Fruit fly (Drosophila melanogaster) whole organism, wandering third instar larva: ENCODE data around the gene wrm2.

Experiments used
- Abd-B ChIP-seq: fragments of >200 bp; optimal IDR thresholded peaks from 2 replicates; lab custom pipeline; 2017; ENCODE audit warnings: missing biosample characterization, missing genetic modification characterization
- CG32264 ChIP-seq: fragments of 200-800 bp; sonication (Bioruptor generic); optimal IDR thresholded peaks from 2 replicates; lab custom pipeline; 2016; ENCODE audit warnings: missing biosample characterization, missing genetic modification characterization
- CG9705 ChIP-seq: fragments of 200-800 bp; sonication (Bioruptor generic); optimal IDR thresholded peaks from 2 replicates; lab custom pipeline; 2018; ENCODE audit warnings: missing biosample characterization, mild to moderate bottlenecking, missing genetic modification characterization
- CrebA ChIP-seq: fragments of 200-800 bp; sonication (Bioruptor generic); optimal IDR thresholded peaks from 2 replicates; lab custom pipeline; 2016; ENCODE audit warnings: missing biosample characterization, mild to moderate bottlenecking, missing genetic modification characterization, borderline replicate concordance
- Dfd ChIP-seq: fragments of >200 bp; optimal IDR thresholded peaks from 2 replicates; lab custom pipeline; 2017; ENCODE audit warnings: missing biosample characterization, missing genetic modification characterization
- Dif ChIP-seq: fragments of 200-275, 200-300 bp; sonication (Bioruptor generic); optimal IDR thresholded peaks from 2 replicates; lab custom pipeline; 2018; ENCODE audit warnings: missing biosample characterization, missing genetic modification characterization; ENCODE audit not compliant: partially characterized antibody
- GATAd ChIP-seq: sonication (Bioruptor generic); optimal IDR thresholded peaks from 2 replicates; lab custom pipeline; 2016; ENCODE audit warnings: missing biosample characterization, missing genetic modification characterization
- HLH106 ChIP-seq: fragments of 200-800 bp; optimal IDR thresholded peaks from 3 replicates; lab custom pipeline; 2019; ENCODE audit warnings: missing biosample characterization, mild to moderate bottlenecking, missing genetic modification characterization, moderate library complexity
- Hr78 ChIP-seq: fragments of >200 bp; optimal IDR thresholded peaks from 2 replicates; lab custom pipeline; 2017; ENCODE audit warnings: missing biosample characterization, missing genetic modification characterization
- Hr83 ChIP-seq: fragments of 200-300 bp; sonication (Bioruptor generic); optimal IDR thresholded peaks from 2 replicates; lab custom pipeline; 2016; ENCODE audit warnings: missing biosample characterization, mild to moderate bottlenecking, missing genetic modification characterization, moderate library complexity; ENCODE audit not compliant: poor library complexity, severe bottlenecking
- Jra ChIP-seq: sonication (Bioruptor generic); optimal IDR thresholded peaks from 2 replicates; lab custom pipeline; 2016; ENCODE audit warnings: missing biosample characterization, missing genetic modification characterization
- Mio ChIP-seq: sonication (Bioruptor generic); optimal IDR thresholded peaks from 2 replicates; lab custom pipeline; 2016; ENCODE audit warnings: missing biosample characterization, missing genetic modification characterization
- Myc ChIP-seq: fragments of >200 bp; optimal IDR thresholded peaks from 2 replicates; lab custom pipeline; 2017
- N ChIP-seq: fragments of >200 bp; optimal IDR thresholded peaks from 2 replicates; lab custom pipeline; 2018; ENCODE audit warnings: missing biosample characterization, missing external identifiers, missing genetic modification characterization
- OdsH ChIP-seq: fragments of 200-800 bp; sonication (Bioruptor generic); optimal IDR thresholded peaks from 2 replicates; lab custom pipeline; 2016; ENCODE audit warnings: missing biosample characterization, mild to moderate bottlenecking, missing genetic modification characterization
- Rel ChIP-seq, 2 experiments: fragments of 200-800 bp; sonication (Bioruptor generic) in 1 of 2; optimal IDR thresholded peaks; 2 replicates in 1 of 2; 3 replicates in 1 of 2; lab custom pipeline; 2016 to 2019; ENCODE audit warnings: mild to moderate bottlenecking in 2 of 2, missing biosample characterization in 2 of 2, missing genetic modification characterization in 2 of 2, moderate library complexity in 1 of 2
- Sp1 ChIP-seq: fragments of 200-800 bp; sonication (Bioruptor generic); optimal IDR thresholded peaks from 3 replicates; lab custom pipeline; 2019; ENCODE audit warnings: missing biosample characterization, mild to moderate bottlenecking, missing genetic modification characterization, moderate library complexity
- Vsx2 ChIP-seq: fragments of 200-300, 225-300 bp; sonication (Bioruptor generic); optimal IDR thresholded peaks from 2 replicates; lab custom pipeline; 2018; ENCODE audit warnings: missing biosample characterization, missing genetic modification characterization; ENCODE audit not compliant: partially characterized antibody
- br ChIP-seq: fragments of 200-800 bp; sonication (Bioruptor generic); optimal IDR thresholded peaks from 2 replicates; lab custom pipeline; 2016; ENCODE audit warnings: missing biosample characterization, missing genetic modification characterization
- brk ChIP-seq: fragments of 200-800 bp; sonication (Bioruptor generic); optimal IDR thresholded peaks from 2 replicates; lab custom pipeline; 2016; ENCODE audit warnings: missing biosample characterization, mild to moderate bottlenecking, missing genetic modification characterization
- dl ChIP-seq, 2 experiments: fragments of 175-275, 200-275 bp in 1 of 2; fragments of 200-275 bp in 1 of 2; sonication (Bioruptor generic); optimal IDR thresholded peaks; lab custom pipeline; 2018; ENCODE audit warnings: mild to moderate bottlenecking in 2 of 2, missing biosample characterization in 2 of 2, missing genetic modification characterization in 2 of 2, moderate library complexity in 2 of 2; ENCODE audit not compliant: partially characterized antibody in 2 of 2, insufficient read depth in 1 of 2
- dmrt93B ChIP-seq: fragments of 200-800 bp; sonication (Bioruptor generic); optimal IDR thresholded peaks from 2 replicates; lab custom pipeline; 2018; ENCODE audit warnings: missing biosample characterization, mild to moderate bottlenecking, missing genetic modification characterization
- dsf ChIP-seq: sonication (Bioruptor generic); optimal IDR thresholded peaks from 2 replicates; lab custom pipeline; 2016; ENCODE audit warnings: missing biosample characterization, missing genetic modification characterization, borderline replicate concordance
- ey ChIP-seq: fragments of 200-800 bp; sonication (Bioruptor generic); optimal IDR thresholded peaks from 2 replicates; lab custom pipeline; 2016; ENCODE audit warnings: missing biosample characterization, missing genetic modification characterization
- foxo ChIP-seq, 2 experiments: fragments of 200-800 bp; sonication (Bioruptor generic); optimal IDR thresholded peaks; 2 replicates in 1 of 2; 3 replicates in 1 of 2; lab custom pipeline; 2016 to 2017; ENCODE audit warnings: missing biosample characterization in 2 of 2, missing genetic modification characterization in 2 of 2
- fru ChIP-seq: fragments of 200-800 bp; sonication (Bioruptor generic); optimal IDR thresholded peaks from 3 replicates; lab custom pipeline; 2016; ENCODE audit warnings: missing biosample characterization, mild to moderate bottlenecking, missing genetic modification characterization
- h ChIP-seq: fragments of 200-800 bp; sonication (Bioruptor generic); optimal IDR thresholded peaks from 3 replicates; lab custom pipeline; 2016; ENCODE audit warnings: missing biosample characterization, mild to moderate bottlenecking, missing genetic modification characterization
- jim ChIP-seq: fragments of 175-275, 200-325 bp; sonication (Bioruptor generic); optimal IDR thresholded peaks from 2 replicates; lab custom pipeline; 2016; ENCODE audit warnings: missing biosample characterization, mild to moderate bottlenecking, missing genetic modification characterization
- lola ChIP-seq: fragments of >200 bp; optimal IDR thresholded peaks from 2 replicates; lab custom pipeline; 2017; ENCODE audit warnings: missing biosample characterization, missing genetic modification characterization
- pan ChIP-seq: fragments of >200 bp; optimal IDR thresholded peaks from 2 replicates; lab custom pipeline; 2017
- psq ChIP-seq: fragments of 200-800 bp; sonication (Bioruptor generic); optimal IDR thresholded peaks from 3 replicates; lab custom pipeline; 2017; ENCODE audit warnings: missing biosample characterization, mild to moderate bottlenecking, missing genetic modification characterization, moderate library complexity
- rgr ChIP-seq: fragments of 200-800 bp; sonication (Bioruptor generic); optimal IDR thresholded peaks from 3 replicates; lab custom pipeline; 2016; ENCODE audit warnings: missing biosample characterization, mild to moderate bottlenecking, missing genetic modification characterization
- sv ChIP-seq: fragments of 200-800 bp; sonication (Bioruptor generic); optimal IDR thresholded peaks from 3 replicates; lab custom pipeline; 2016; ENCODE audit warnings: missing biosample characterization, missing genetic modification characterization
- tai ChIP-seq: sonication (Bioruptor generic); optimal IDR thresholded peaks from 2 replicates; lab custom pipeline; 2016; ENCODE audit warnings: missing biosample characterization, missing genetic modification characterization
- usp ChIP-seq: fragments of >200 bp; optimal IDR thresholded peaks from 2 replicates; lab custom pipeline; 2017; ENCODE audit warnings: missing biosample characterization, missing genetic modification characterization
- woc ChIP-seq: sonication (Bioruptor generic); optimal IDR thresholded peaks from 2 replicates; lab custom pipeline; 2016; ENCODE audit warnings: missing biosample characterization, mild to moderate bottlenecking, missing genetic modification characterization

Gene wrm2

dm6 chr3L:7380395-7380794, 45.4 kb upstream of the wrm2 start:
- peak; percentile 9 for TF ChIP-seq h (GFP tag; lab: Kevin White, UChicago)
- no peak for TF ChIP-seq brk
- TF ChIP-seq woc (GFP tag; lab: Kevin White, UChicago), result no peak
- no peak for TF ChIP-seq fru
- TF ChIP-seq CrebA (GFP tag; lab: Kevin White, UChicago), result no peak
- TF ChIP-seq, all 38 proteins: peak for 1

dm6 chr3L:7376830-7377229, 41.8 kb upstream of the wrm2 start:
- TF ChIP-seq br (no peak), rgr (GFP tag; lab: Kevin White, UChicago) (no peak), usp (GFP tag; lab: Kevin White, UChicago) (no peak), HLH106 (tag; lab: Kevin White, UChicago) (no peak), jim (GFP tag; lab: Kevin White, UChicago) (no peak), OdsH (GFP tag; lab: Kevin White, UChicago) (no peak), Sp1 (GFP tag; lab: Kevin White, UChicago) (no peak), Mio (no peak), dmrt93B (no peak), fru (no peak), CrebA (GFP tag; lab: Kevin White, UChicago) (no peak), sv (GFP tag; lab: Kevin White, UChicago) (no peak), Dfd (GFP tag; lab: Kevin White, UChicago) (no peak), woc (GFP tag; lab: Kevin White, UChicago) (no peak), dsf (GFP tag; lab: Kevin White, UChicago) (no peak), Abd-B (GFP tag; lab: Kevin White, UChicago) (no peak), dl (GFP tag; optimal IDR thresholded peaks at IDR 0.05; lab: Kevin White, UChicago; ENCODE audit: insufficient read depth in 1 of 2, partially characterized antibody in 2 of 2) (no peak)

dm6 chr3L:7376151-7376550, 41.1 kb upstream of the wrm2 start:
- TF ChIP-seq sv (GFP tag; lab: Kevin White, UChicago) (no peak), h (GFP tag; lab: Kevin White, UChicago) (no peak), pan (lab: Kevin White, UChicago) (no peak), Myc (lab: Kevin White, UChicago) (no peak), br (peak; percentile 18), rgr (GFP tag; lab: Kevin White, UChicago) (no peak), Vsx2 (GFP tag; lab: Kevin White, UChicago) (no peak), brk (peak; percentile 21), CG32264 (GFP tag; lab: Kevin White, UChicago) (no peak), lola (no peak), woc (GFP tag; lab: Kevin White, UChicago) (no peak), dsf (GFP tag; lab: Kevin White, UChicago) (no peak), Sp1 (GFP tag; lab: Kevin White, UChicago) (no peak)

- TF ChIP-seq N (GFP tag; lab: Kevin White, UChicago) (no peak), ey (no peak), Myc (lab: Kevin White, UChicago) (peak; percentile 54), h (GFP tag; lab: Kevin White, UChicago) (no peak), Vsx2 (GFP tag; lab: Kevin White, UChicago) (no peak), CG9705 (GFP tag; lab: Kevin White, UChicago) (no peak), foxo (GFP tag; optimal IDR thresholded peaks at IDR 0.05; lab: Kevin White, UChicago) (no peak), Hr83 (no peak), psq (GFP tag; lab: Kevin White, UChicago) (no peak), woc (GFP tag; lab: Kevin White, UChicago) (peak; percentile 49)
These were observed 36.3 kb upstream of the wrm2 start for dm6 chr3L:7371290-7371689.

dm6 chr3L:7370231-7370882, 35.3 kb upstream of the wrm2 start:
- no peak for TF ChIP-seq pan (lab: Kevin White, UChicago)
- TF ChIP-seq woc (GFP tag; lab: Kevin White, UChicago), result no peak
- peak; percentile 41 for TF ChIP-seq h (GFP tag; lab: Kevin White, UChicago)
- TF ChIP-seq usp (GFP tag; lab: Kevin White, UChicago), result no peak
- TF ChIP-seq Hr83, result peak; percentile 1
- TF ChIP-seq foxo (GFP tag; optimal IDR thresholded peaks at IDR 0.05; lab: Kevin White, UChicago), result no peak
- TF ChIP-seq N (GFP tag; lab: Kevin White, UChicago), result peak; percentile 79
- TF ChIP-seq Mio, result no peak
- TF ChIP-seq Myc (lab: Kevin White, UChicago), result no peak
- TF ChIP-seq CG32264 (GFP tag; lab: Kevin White, UChicago), result no peak
- TF ChIP-seq Dif (GFP tag; lab: Kevin White, UChicago), result no peak
- TF ChIP-seq sv (GFP tag; lab: Kevin White, UChicago), result no peak
- no peak for TF ChIP-seq CG9705 (GFP tag; lab: Kevin White, UChicago)
- no peak for TF ChIP-seq dmrt93B
- TF ChIP-seq brk, result no peak
- no peak for TF ChIP-seq GATAd (GFP tag; lab: Kevin White, UChicago)
- TF ChIP-seq Dfd (GFP tag; lab: Kevin White, UChicago), result no peak
- TF ChIP-seq tai, result no peak
- no peak for TF ChIP-seq Rel (GFP tag; optimal IDR thresholded peaks at IDR 0.05; lab: Kevin White, UChicago)
- peak; percentile 39 for TF ChIP-seq Rel (tag; optimal IDR thresholded peaks at IDR 0.05; lab: Kevin White, UChicago)
- TF ChIP-seq HLH106 (tag; lab: Kevin White, UChicago), result no peak
- no peak for TF ChIP-seq dl (GFP tag; optimal IDR thresholded peaks at IDR 0.05; lab: Kevin White, UChicago; ENCODE audit: insufficient read depth in 1 of 2, partially characterized antibody in 2 of 2)
- peak; percentile 81 for TF ChIP-seq psq (GFP tag; lab: Kevin White, UChicago)
- no peak for TF ChIP-seq dsf (GFP tag; lab: Kevin White, UChicago)
- no peak for TF ChIP-seq Abd-B (GFP tag; lab: Kevin White, UChicago)
- TF ChIP-seq Hr78, result peak; percentile 7
- no peak for TF ChIP-seq Jra (GFP tag; lab: Kevin White, UChicago)
